Fruit fly (Drosophila melanogaster): ENCODE results near the gene Sbp2.

DNA sequence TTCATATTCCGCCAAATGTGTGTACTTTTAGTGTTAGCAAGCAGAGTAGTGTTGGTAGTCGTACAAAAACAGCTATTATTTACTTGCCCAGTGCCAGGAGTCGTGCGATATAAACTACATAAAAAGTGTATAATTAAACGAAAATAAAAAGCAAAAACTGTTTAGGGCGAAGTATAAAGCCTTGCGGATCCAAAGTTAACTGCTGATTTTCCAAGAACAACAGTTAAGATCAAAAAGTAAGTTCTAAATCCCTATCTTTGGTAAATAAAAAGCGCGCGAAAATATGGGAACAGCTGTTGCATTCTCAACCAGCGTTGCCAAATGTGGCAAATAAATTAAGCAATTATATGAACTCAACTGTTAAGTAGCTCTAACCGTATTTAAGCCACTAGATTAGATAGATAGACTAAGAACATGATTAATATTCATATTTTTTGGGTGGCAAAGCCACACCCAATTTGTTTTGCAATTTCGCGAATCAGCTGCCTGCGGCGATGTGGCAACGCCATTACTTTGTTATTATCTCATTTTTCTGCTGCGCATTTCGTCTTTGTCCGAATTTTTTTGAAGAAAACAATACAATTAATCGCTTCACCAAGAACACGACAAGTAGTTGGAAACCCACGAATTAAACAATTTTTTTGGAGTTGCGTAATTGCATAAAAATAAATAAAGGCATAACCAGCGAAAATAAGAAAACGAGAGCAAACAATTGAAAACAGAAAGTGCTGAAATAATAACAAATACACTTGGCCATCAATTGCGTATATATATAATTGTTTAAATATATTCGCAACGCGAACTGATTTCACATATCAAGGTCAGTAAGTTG, 36.5 kb downstream of the Sbp2 start, which contains the start of the genes Prim1 and CG7083:
- TF ChIP-seq Clk (GFP tag; optimal IDR thresholded peaks at IDR 0.05) (no peak), toe (GFP tag; optimal IDR thresholded peaks at IDR 0.05) (peak; percentile 83), CG14711 (tag; optimal IDR thresholded peaks at IDR 0.05) (peak; percentile 56), cnc (optimal IDR thresholded peaks at IDR 0.05) (no peak), kay (GFP tag; ENCODE audit: borderline replicate concordance) (peak; percentile 59), Mnt (GFP tag; optimal IDR thresholded peaks at IDR 0.05) (peak; percentile 67), Hr96 (GFP tag; optimal IDR thresholded peaks at IDR 0.05) (peak; percentile 74), tj (GFP tag; optimal IDR thresholded peaks at IDR 0.05) (peak; percentile 41), cic (GFP tag; optimal IDR thresholded peaks at IDR 0.05) (peak; percentile 30), CG33017 (tag; optimal IDR thresholded peaks at IDR 0.05) (peak; percentile 38), CG12768 (GFP tag; optimal IDR thresholded peaks at IDR 0.05) (peak; percentile 79), bab1 (GFP tag; optimal IDR thresholded peaks at IDR 0.05) (peak; percentile 69), Crg-1 (GFP tag; optimal IDR thresholded peaks at IDR 0.05) (peak; percentile 78)
